Worm (Caenorhabditis elegans) whole organism, midembryonic: Measurements from ENCODE around the gene F38H4.6.

Experiments used
- T22C8.4 ChIP-seq: fragments of 200-800 bp; sonication (Bioruptor generic); IDR thresholded peaks from 2 replicates; pipeline ENCODE4 v1.3.6; 2022; ENCODE audit warnings: missing genetic modification characterization, missing compliant biosample characterization
- flt-1 ChIP-seq: fragments of 200-800 bp; sonication (Bioruptor generic); IDR thresholded peaks from 2 replicates; pipeline ENCODE4 v1.3.6; 2022; ENCODE audit warnings: missing genetic modification characterization, missing compliant biosample characterization
- klf-2 ChIP-seq: fragments of 200-800 bp; sonication (Bioruptor generic); conservative IDR thresholded peaks from 2 replicates; pipeline ENCODE4 v1.3.6; 2022; ENCODE audit warnings: missing genetic modification reagents, missing genetic modification characterization, missing compliant biosample characterization
- med-1 ChIP-seq: sonication (generic microtip); optimal IDR thresholded peaks from 2 replicates; lab custom pipeline; 2017; ENCODE audit warnings: missing genetic modification characterization, mild to moderate bottlenecking, missing compliant biosample characterization, antibody characterized with exemption, missing genetic modification reagents; ENCODE audit not compliant: insufficient read depth
- tab-1 ChIP-seq: fragments of 200-800 bp; sonication (Bioruptor generic); IDR thresholded peaks from 2 replicates; pipeline ENCODE4 v1.3.6; 2022; ENCODE audit warnings: missing genetic modification characterization, missing compliant biosample characterization
- ztf-23 ChIP-seq: fragments of 200-800 bp; sonication (Bioruptor generic); IDR thresholded peaks from 2 replicates; pipeline ENCODE4 v1.3.6; 2022; ENCODE audit warnings: missing genetic modification reagents, missing genetic modification characterization, missing compliant biosample characterization

DNA sequence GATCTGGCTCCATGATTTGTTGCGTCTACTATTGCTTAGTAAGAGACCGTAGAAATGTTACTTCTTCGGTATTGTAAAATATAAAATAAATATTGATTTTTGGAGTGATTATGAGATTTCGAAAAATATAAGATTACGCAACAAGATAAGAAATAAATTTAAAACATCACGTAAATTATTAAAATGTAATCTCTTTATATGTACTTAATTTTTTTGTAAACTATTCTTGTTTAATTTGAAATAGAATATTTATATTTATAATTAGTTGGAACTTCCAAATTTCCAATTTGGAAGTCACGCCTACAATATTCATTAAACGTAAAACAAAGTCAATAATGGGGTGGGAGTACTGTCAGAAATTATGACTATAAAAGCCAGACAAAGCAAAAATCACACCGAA, 14.2 kb downstream of the F38H4.6 start, which contains the start of gene M117.4:
- TF ChIP-seq tab-1 (GFP tag; lab: Robert Waterston, UW) (no peak), klf-2 (no peak), flt-1 (no peak), med-1 (GFP tag; lab: Kevin White, UChicago) (no peak), T22C8.4 (no peak), ztf-23 (GFP tag; lab: Robert Waterston, UW) (no peak)
